Fruit fly (Drosophila melanogaster): Measurements from ENCODE around the gene CG5623.

dm6 chr3R:15768900-15769299 lies 1.7 kb upstream of the CG5623 start:
- TF ChIP-seq usp (GFP tag; optimal IDR thresholded peaks at IDR 0.05) (no peak), pan (optimal IDR thresholded peaks at IDR 0.05) (no peak), psq (optimal IDR thresholded peaks at IDR 0.05) (no peak)

Data from whole organism.